Fruit fly (Drosophila melanogaster): ENCODE data around the gene CG17362.

Gene CG17362

DNA sequence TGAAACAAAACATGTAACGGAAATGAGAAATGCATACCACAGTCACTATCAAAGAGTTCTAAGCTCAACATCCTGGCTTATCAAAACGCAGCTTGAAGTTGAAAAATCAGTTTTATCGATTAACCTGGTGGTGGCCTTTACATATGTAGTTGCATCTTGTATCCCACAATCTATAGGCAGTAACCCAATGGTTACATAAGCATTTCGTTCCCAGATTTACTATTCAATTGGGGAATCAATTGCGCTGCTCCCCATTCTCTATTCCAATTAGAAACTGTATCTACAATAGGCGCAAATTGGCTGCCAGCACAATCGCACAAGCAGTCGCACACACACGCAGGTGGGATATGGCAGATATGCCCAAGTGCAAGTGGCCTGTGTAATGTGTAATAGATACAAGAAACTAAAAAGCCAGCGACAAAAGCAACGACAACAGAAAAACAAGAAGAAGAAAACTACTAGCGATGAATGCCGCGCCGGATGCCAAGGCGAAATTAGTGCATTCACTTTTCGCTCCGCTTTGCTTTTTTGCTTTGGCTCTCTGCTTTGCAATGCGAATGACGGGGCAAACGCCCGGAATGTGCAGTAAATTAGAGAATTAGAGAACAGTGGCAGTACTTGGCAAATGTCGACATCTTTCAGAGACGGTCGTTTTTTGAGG is 19.3 kb downstream of the CG17362 start:
- TF ChIP-seq CTCF (optimal IDR thresholded peaks at IDR 0.05), result no peak
- no peak for TF ChIP-seq CG8478 (optimal IDR thresholded peaks at IDR 0.05)

- TF ChIP-seq CTCF (optimal IDR thresholded peaks at IDR 0.05) (no peak), CG8478 (optimal IDR thresholded peaks at IDR 0.05) (no peak)
These were observed 20.3 kb downstream of the CG17362 start for dm6 chr3L:14006704-14007126.

dm6 chr3L:14025736-14026135 is 39.3 kb downstream of the CG17362 start:
- TF ChIP-seq CG8478 (optimal IDR thresholded peaks at IDR 0.05) (no peak), CTCF (optimal IDR thresholded peaks at IDR 0.05) (no peak)

dm6 chr3L:14027549-14027948 is 41.1 kb downstream of the CG17362 start:
- TF ChIP-seq CTCF (optimal IDR thresholded peaks at IDR 0.05) (no peak), CG8478 (optimal IDR thresholded peaks at IDR 0.05) (no peak)

DNA sequence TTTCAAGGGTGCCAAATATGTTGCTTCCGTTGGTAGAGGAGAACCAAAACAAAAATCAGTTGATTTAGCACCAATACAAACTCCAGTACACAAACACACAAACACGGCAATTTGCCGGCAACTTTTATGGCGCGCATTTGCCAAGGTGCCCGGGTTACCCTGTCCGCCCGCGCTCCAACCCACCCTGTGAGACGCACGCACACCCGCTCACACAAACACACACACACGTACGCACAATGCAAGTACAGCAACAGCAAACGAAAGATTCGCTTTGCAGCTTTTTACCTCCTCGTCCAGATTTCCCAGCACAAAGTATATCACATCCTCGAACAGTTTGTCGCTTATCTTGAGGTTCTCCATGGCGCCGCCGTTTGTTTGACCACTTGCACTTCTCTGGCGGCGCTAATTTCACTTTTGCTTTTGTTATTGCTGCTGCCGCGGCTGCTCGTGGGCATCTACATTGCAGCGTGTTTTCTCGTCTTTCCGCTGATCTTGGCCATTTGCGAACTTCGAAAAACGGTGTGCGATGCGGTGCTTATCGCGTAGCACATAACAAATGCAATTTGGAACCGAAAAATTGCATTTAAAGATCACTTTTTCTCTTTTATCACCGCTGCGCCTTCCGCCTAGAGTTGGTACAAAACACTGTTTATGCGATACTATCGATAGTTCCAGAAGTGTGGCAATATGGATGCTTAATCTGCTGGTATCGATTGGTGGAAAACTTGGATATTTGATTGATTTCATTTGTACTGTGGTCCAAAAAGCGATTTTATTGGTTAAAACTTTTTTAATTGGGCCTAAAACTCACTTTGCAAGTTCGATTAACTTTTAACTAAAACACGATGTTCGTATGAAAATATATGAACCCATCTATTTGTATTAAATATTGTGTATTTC is 42.3 kb downstream of the CG17362 start, which contains the start of gene Ptip:
Gene Ptip, minus strand, starts transcription at position 637 of the 900 bp plus-strand sequence.
- no peak for TF ChIP-seq CG8478 (optimal IDR thresholded peaks at IDR 0.05)
- TF ChIP-seq CTCF (optimal IDR thresholded peaks at IDR 0.05), result peak; percentile 41 to 49

DNA sequence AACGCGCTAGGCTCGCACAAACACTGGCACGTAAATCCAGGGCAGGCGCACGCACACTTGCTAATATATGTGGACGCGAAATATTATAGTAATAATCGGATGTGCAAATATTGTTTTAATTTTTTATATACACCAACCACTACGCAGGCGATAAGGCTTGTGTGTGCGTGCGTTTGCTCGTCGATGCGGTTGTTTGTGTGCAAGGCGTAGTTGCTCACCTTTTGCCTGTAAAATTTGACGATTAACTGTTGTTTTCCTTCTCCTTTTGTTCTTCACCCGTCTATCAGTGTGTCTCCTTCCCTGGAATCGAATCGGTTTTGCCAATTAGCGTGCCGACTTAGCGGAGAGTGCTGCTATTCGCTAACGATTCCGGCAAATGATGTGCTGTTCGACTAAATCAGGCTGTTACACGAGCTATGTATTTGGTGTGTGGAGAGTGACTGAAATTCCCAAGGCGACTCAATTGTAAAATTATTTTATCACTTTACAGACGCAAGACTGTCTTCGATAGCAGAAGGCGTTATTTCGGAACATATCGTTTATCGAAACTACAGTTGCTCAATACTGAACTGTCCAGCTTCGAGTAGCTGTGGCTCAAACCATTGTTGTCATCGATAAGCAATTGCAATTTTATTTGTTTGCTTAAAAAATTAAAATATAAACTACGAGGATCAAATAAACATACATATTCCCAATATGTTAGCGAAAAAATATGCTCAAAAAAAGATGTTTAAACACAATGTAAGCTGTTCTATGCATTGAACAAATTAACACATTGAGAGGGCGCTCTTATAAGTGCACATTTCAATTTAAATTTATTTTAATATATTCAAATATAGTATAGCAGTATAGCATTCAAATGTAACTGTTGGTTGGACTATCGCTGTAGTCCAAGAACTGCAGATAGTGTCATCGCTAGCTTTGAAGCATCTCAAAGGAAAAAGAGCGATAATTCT is 45.0 kb downstream of the CG17362 start, which contains the start of the genes CG6650 and endos:
Gene CG6650, plus strand, starts transcription at position 280 of the 956 bp plus-strand sequence.
Gene endos, minus strand, starts transcription at position 536 of the 956 bp plus-strand sequence.
- TF ChIP-seq CG8478 (optimal IDR thresholded peaks at IDR 0.05) (no peak), CTCF (optimal IDR thresholded peaks at IDR 0.05) (peak in 1 of 2 experiments; percentile 29)

dm6 chr3L:14034476-14034875 is 48.1 kb downstream of the CG17362 start, which contains the start of gene CG6661:
Gene CG6661, plus strand, starts transcription at chr3L:14034776.
- TF ChIP-seq CTCF (optimal IDR thresholded peaks at IDR 0.05), result no peak
- no peak for TF ChIP-seq CG8478 (optimal IDR thresholded peaks at IDR 0.05)

Data from S2 (cell line).